Worm (Caenorhabditis elegans) whole organism, mixed stage, embryonic: Measurements from ENCODE around the gene ZK616.8.

Experiments used
- bed-3 ChIP-seq: fragments of 200-800 bp; sonication (Bioruptor generic); optimal IDR thresholded peaks from 3 replicates; lab custom pipeline; 2018; ENCODE audit warnings: mild to moderate bottlenecking, missing genetic modification characterization, moderate library complexity, missing compliant biosample characterization
- blmp-1 ChIP-seq: fragments of 150-350 bp; optimal IDR thresholded peaks from 2 replicates; lab custom pipeline; 2014; ENCODE audit warnings: missing biosample characterization, missing genetic modification characterization
- drap-1 ChIP-seq: fragments of 200-800 bp; sonication (Bioruptor generic); optimal IDR thresholded peaks from 3 replicates; lab custom pipeline; 2018; ENCODE audit warnings: mild to moderate bottlenecking, missing genetic modification characterization, missing compliant biosample characterization
- flh-1 ChIP-seq: fragments of 200-800 bp; sonication (Bioruptor generic); optimal IDR thresholded peaks from 2 replicates; lab custom pipeline; 2018; ENCODE audit warnings: mild to moderate bottlenecking, missing genetic modification characterization, moderate library complexity, missing compliant biosample characterization
- lin-13 ChIP-seq: fragments of 150-350 bp; optimal IDR thresholded peaks from 2 replicates; lab custom pipeline; 2014; ENCODE audit warnings: missing biosample characterization, missing genetic modification characterization
- mab-5 ChIP-seq: fragments of 150-350 bp; optimal IDR thresholded peaks from 2 replicates; lab custom pipeline; 2014; ENCODE audit warnings: missing biosample characterization, missing genetic modification characterization
- nhr-12 ChIP-seq: fragments of 150-350 bp; optimal IDR thresholded peaks from 2 replicates; lab custom pipeline; 2014; ENCODE audit warnings: missing biosample characterization, missing genetic modification characterization
- nhr-237 ChIP-seq: fragments of 150-350 bp; optimal IDR thresholded peaks from 2 replicates; lab custom pipeline; 2014; ENCODE audit warnings: missing biosample characterization, missing genetic modification characterization
- nhr-76 ChIP-seq: sonication (generic microtip); optimal IDR thresholded peaks from 2 replicates; lab custom pipeline; 2017; ENCODE audit warnings: missing biosample characterization, missing genetic modification characterization
- pha-4 ChIP-seq: fragments of 150-350 bp; optimal IDR thresholded peaks from 2 replicates; lab custom pipeline; 2018; ENCODE audit warnings: missing biosample characterization, missing genetic modification reagents, missing genetic modification characterization
- snpc-4 ChIP-seq: fragments of 150-350 bp; optimal IDR thresholded peaks from 2 replicates; lab custom pipeline; 2014; ENCODE audit warnings: missing biosample characterization, missing genetic modification characterization
- sptf-1 ChIP-seq: sonication (generic microtip); optimal IDR thresholded peaks from 2 replicates; lab custom pipeline; 2017; ENCODE audit warnings: mild to moderate bottlenecking, missing genetic modification characterization, moderate library complexity, missing compliant biosample characterization
- tbx-8 ChIP-seq: fragments of 200-800 bp; sonication (Bioruptor generic); optimal IDR thresholded peaks from 2 replicates; lab custom pipeline; 2018; ENCODE audit warnings: mild to moderate bottlenecking, missing genetic modification characterization, moderate library complexity, missing compliant biosample characterization
- unc-39 ChIP-seq: fragments of 150-350 bp; optimal IDR thresholded peaks from 2 replicates; lab custom pipeline; 2014; ENCODE audit warnings: missing biosample characterization, missing genetic modification characterization

DNA sequence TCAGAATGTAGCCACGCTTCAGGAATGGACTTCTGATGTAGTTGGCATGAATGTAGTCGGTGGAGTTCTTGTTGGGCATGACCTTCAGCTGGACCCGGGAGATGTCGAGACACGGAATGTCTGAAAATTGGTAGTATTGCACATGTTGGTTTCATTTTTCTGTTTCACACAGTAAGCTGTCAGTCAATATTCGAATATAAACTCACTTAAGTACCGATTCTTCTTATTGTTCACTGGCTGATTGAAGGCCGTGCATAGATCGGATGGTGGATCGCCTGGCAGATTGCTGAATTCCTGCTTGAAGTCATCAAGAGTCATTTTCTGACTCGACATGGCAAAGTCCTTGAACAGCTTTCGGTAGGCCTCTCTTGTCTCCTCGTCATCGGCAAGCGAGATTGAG lies 2.9 kb downstream of the ZK616.8 start:
- TF ChIP-seq pha-4 (tag; lab: Kevin White, UChicago) (no peak), flh-1 (GFP tag; lab: Kevin White, UChicago) (no peak), nhr-12 (tag; lab: Kevin White, UChicago) (no peak), blmp-1 (tag; lab: Kevin White, UChicago) (no peak), sptf-1 (tag; lab: Kevin White, UChicago) (no peak), lin-13 (tag; lab: Kevin White, UChicago) (no peak), snpc-4 (tag; lab: Kevin White, UChicago) (no peak), drap-1 (GFP tag; lab: Kevin White, UChicago) (no peak), nhr-237 (no peak), mab-5 (no peak), unc-39 (tag; lab: Kevin White, UChicago) (no peak), nhr-76 (tag; lab: Kevin White, UChicago) (no peak), bed-3 (GFP tag; lab: Kevin White, UChicago) (no peak), tbx-8 (no peak)
